Fruit fly (Drosophila melanogaster) whole organism, embryonic: ENCODE measurements around the gene DPCoAC.

Source experiments
- Atf-2 ChIP-seq: fragments of 200-800 bp; sonication (Bioruptor generic); optimal IDR thresholded peaks from 2 replicates; lab custom pipeline; 2016; ENCODE audit warnings: missing biosample characterization, missing genetic modification characterization
- Atf6 ChIP-seq: fragments of 200-800 bp; sonication (Bioruptor generic); IDR thresholded peaks from 2 replicates; pipeline ENCODE4 v1.3.6; 2022; ENCODE audit warnings: missing biosample characterization, missing genetic modification characterization
- CG10543 ChIP-seq: fragments of 200-800 bp; sonication (Bioruptor generic); optimal IDR thresholded peaks from 3 replicates; lab custom pipeline; 2017; ENCODE audit warnings: missing biosample characterization, mild to moderate bottlenecking, missing genetic modification characterization, moderate library complexity
- CG11085 ChIP-seq: fragments of 200-800 bp; sonication (Bioruptor generic); IDR thresholded peaks from 2 replicates; pipeline ENCODE4 v1.3.6; 2022; ENCODE audit warnings: missing biosample characterization, missing genetic modification characterization
- CG12155 ChIP-seq: fragments of 200-800 bp; sonication (Bioruptor generic); optimal IDR thresholded peaks from 3 replicates; lab custom pipeline; 2016; ENCODE audit warnings: missing biosample characterization, missing genetic modification characterization
- CG12236 ChIP-seq: fragments of 200-800 bp; sonication (Bioruptor generic); optimal IDR thresholded peaks from 2 replicates; lab custom pipeline; 2016; ENCODE audit warnings: missing biosample characterization, missing genetic modification characterization
- CG12659 ChIP-seq: fragments of 200-800 bp; sonication (Bioruptor generic); optimal IDR thresholded peaks from 3 replicates; lab custom pipeline; 2017; ENCODE audit warnings: mild to moderate bottlenecking, missing biosample characterization, missing genetic modification reagents, missing genetic modification characterization
- CG13296 ChIP-seq: fragments of 200-800 bp; sonication (Bioruptor generic); optimal IDR thresholded peaks from 3 replicates; lab custom pipeline; 2018; ENCODE audit warnings: missing biosample characterization, mild to moderate bottlenecking, missing genetic modification characterization
- CG14014 ChIP-seq: fragments of 200-800 bp; sonication (Bioruptor generic); IDR thresholded peaks from 2 replicates; pipeline ENCODE4 v1.3.6; 2022; ENCODE audit warnings: missing biosample characterization, missing genetic modification characterization
- CG14050 ChIP-seq: fragments of 200-800 bp; sonication (Bioruptor generic); IDR thresholded peaks from 3 replicates; pipeline ENCODE4 v1.3.6; 2022; ENCODE audit warnings: missing biosample characterization, missing genetic modification characterization
- CG15011 ChIP-seq: fragments of 200-800 bp; sonication (Bioruptor generic); optimal IDR thresholded peaks from 3 replicates; lab custom pipeline; 2018; ENCODE audit warnings: missing biosample characterization, mild to moderate bottlenecking, missing genetic modification characterization
- CG15479 ChIP-seq: fragments of 200-800 bp; sonication (Bioruptor generic); optimal IDR thresholded peaks from 3 replicates; lab custom pipeline; 2019; ENCODE audit warnings: missing biosample characterization, mild to moderate bottlenecking, missing genetic modification characterization, moderate library complexity
- CG18476 ChIP-seq: fragments of 200-800 bp; sonication (Bioruptor generic); optimal IDR thresholded peaks from 2 replicates; lab custom pipeline; 2016; ENCODE audit warnings: missing biosample characterization, mild to moderate bottlenecking, missing genetic modification characterization
- CG33557 ChIP-seq: fragments of 200-800 bp; sonication (Bioruptor generic); optimal IDR thresholded peaks from 2 replicates; lab custom pipeline; 2019; ENCODE audit warnings: missing biosample characterization, mild to moderate bottlenecking, missing genetic modification characterization, moderate library complexity
- CG34422 ChIP-seq: fragments of 200-800 bp; sonication (Bioruptor generic); IDR thresholded peaks from 3 replicates; pipeline ENCODE4 v1.3.6; 2022; ENCODE audit warnings: missing biosample characterization, missing genetic modification characterization
- CG6791 ChIP-seq: fragments of 200-800 bp; sonication (Bioruptor generic); IDR thresholded peaks from 3 replicates; pipeline ENCODE4 v1.3.6; 2022; ENCODE audit warnings: missing biosample characterization, missing genetic modification characterization; ENCODE audit not compliant: partially characterized antibody
- CG8281 ChIP-seq: fragments of 200-800 bp; sonication (Bioruptor generic); optimal IDR thresholded peaks from 2 replicates; lab custom pipeline; 2018; ENCODE audit warnings: missing biosample characterization, mild to moderate bottlenecking, missing genetic modification characterization, moderate library complexity
- CG8924 ChIP-seq: fragments of 200-800 bp; optimal IDR thresholded peaks from 3 replicates; lab custom pipeline; 2019; ENCODE audit warnings: missing biosample characterization, mild to moderate bottlenecking, missing genetic modification characterization, moderate library complexity
- CG9215 ChIP-seq: fragments of 200-800 bp; sonication (Bioruptor generic); IDR thresholded peaks from 2 replicates; pipeline ENCODE4 v1.3.6; 2022; ENCODE audit warnings: missing biosample characterization, missing genetic modification characterization
- CG9727 ChIP-seq: fragments of 200-800 bp; sonication (Bioruptor generic); optimal IDR thresholded peaks from 3 replicates; lab custom pipeline; 2017; ENCODE audit warnings: missing biosample characterization, mild to moderate bottlenecking, missing genetic modification characterization
- CG9797 ChIP-seq: fragments of 200-800 bp; sonication (Bioruptor generic); optimal IDR thresholded peaks from 3 replicates; lab custom pipeline; 2018; ENCODE audit warnings: missing biosample characterization, mild to moderate bottlenecking, missing genetic modification characterization
- CoRest ChIP-seq: fragments of 200-800 bp; sonication (Bioruptor generic); optimal IDR thresholded peaks from 3 replicates; lab custom pipeline; 2018; ENCODE audit warnings: missing biosample characterization, mild to moderate bottlenecking, missing genetic modification characterization, moderate library complexity
- Dek ChIP-seq: fragments of 200-800 bp; sonication (Bioruptor generic); optimal IDR thresholded peaks from 3 replicates; lab custom pipeline; 2019; ENCODE audit warnings: missing biosample characterization, mild to moderate bottlenecking, missing genetic modification characterization, moderate library complexity
- Dfd ChIP-seq, 2 experiments: fragments of >200 bp; optimal IDR thresholded peaks; 2 replicates each; lab custom pipeline; 2017; ENCODE audit warnings: missing biosample characterization in 2 of 2, missing genetic modification characterization in 2 of 2
- Dref ChIP-seq: fragments of 200-800 bp; sonication (Bioruptor generic); IDR thresholded peaks from 2 replicates; pipeline ENCODE4 v1.3.6; 2022; ENCODE audit warnings: missing biosample characterization, missing genetic modification characterization
- ERR ChIP-seq: fragments of 200-800 bp; sonication (Bioruptor generic); optimal IDR thresholded peaks from 2 replicates; lab custom pipeline; 2016; ENCODE audit warnings: missing biosample characterization, missing genetic modification characterization
- Fer1 ChIP-seq: fragments of 200-800 bp; sonication (Bioruptor generic); optimal IDR thresholded peaks from 2 replicates; lab custom pipeline; 2017; ENCODE audit warnings: missing biosample characterization, mild to moderate bottlenecking, missing genetic modification characterization
- Fer3 ChIP-seq: fragments of 200-800 bp; sonication (Bioruptor generic); optimal IDR thresholded peaks from 2 replicates; lab custom pipeline; 2018; ENCODE audit warnings: missing biosample characterization, mild to moderate bottlenecking, missing genetic modification characterization, moderate library complexity
- HLH54F ChIP-seq: fragments of 200-800 bp; sonication (Bioruptor generic); optimal IDR thresholded peaks from 3 replicates; lab custom pipeline; 2016; ENCODE audit warnings: missing biosample characterization, missing genetic modification characterization
- Nf-YA ChIP-seq: fragments of 200-800 bp; sonication (Bioruptor generic); IDR thresholded peaks from 2 replicates; pipeline ENCODE4 v1.3.6; 2022; ENCODE audit warnings: missing biosample characterization, missing genetic modification characterization
- Sox100B ChIP-seq: fragments of 200-800 bp; sonication (Bioruptor generic); optimal IDR thresholded peaks from 3 replicates; lab custom pipeline; 2018; ENCODE audit warnings: missing biosample characterization, mild to moderate bottlenecking, missing genetic modification characterization
- Spps ChIP-seq: fragments of 200-800 bp; sonication (Bioruptor generic); optimal IDR thresholded peaks from 2 replicates; lab custom pipeline; 2018; ENCODE audit warnings: missing biosample characterization, mild to moderate bottlenecking, missing genetic modification characterization
- Vsx1 ChIP-seq: fragments of 200-800 bp; sonication (Bioruptor generic); optimal IDR thresholded peaks from 2 replicates; lab custom pipeline; 2017; ENCODE audit warnings: missing biosample characterization, mild to moderate bottlenecking, missing genetic modification characterization, missing genetic modification reagents
- YL-1 ChIP-seq: fragments of 200-800 bp; sonication (Bioruptor generic); optimal IDR thresholded peaks from 3 replicates; lab custom pipeline; 2017; ENCODE audit warnings: missing biosample characterization, mild to moderate bottlenecking, missing genetic modification characterization
- cg ChIP-seq: fragments of 200-800 bp; sonication (Bioruptor generic); optimal IDR thresholded peaks from 3 replicates; lab custom pipeline; 2019; ENCODE audit warnings: missing biosample characterization, mild to moderate bottlenecking, missing genetic modification characterization, moderate library complexity
- chif ChIP-seq, 2 experiments: fragments of 200-800 bp; sonication (Bioruptor generic); optimal IDR thresholded peaks; 3 replicates each; lab custom pipeline; 2016; ENCODE audit warnings: missing biosample characterization in 2 of 2, missing genetic modification characterization in 2 of 2
- chm ChIP-seq: fragments of 200-800 bp; sonication (Bioruptor generic); IDR thresholded peaks from 2 replicates; pipeline ENCODE4 v1.3.6; 2022; ENCODE audit warnings: missing biosample characterization, missing genetic modification characterization
- gcm ChIP-seq: fragments of 200-800 bp; sonication (Bioruptor generic); optimal IDR thresholded peaks from 2 replicates; lab custom pipeline; 2019; ENCODE audit warnings: missing biosample characterization, mild to moderate bottlenecking, missing genetic modification characterization, moderate library complexity
- kni ChIP-seq: fragments of 200-800 bp; sonication (Bioruptor generic); optimal IDR thresholded peaks from 3 replicates; lab custom pipeline; 2017; ENCODE audit warnings: mild to moderate bottlenecking, missing biosample characterization, missing genetic modification reagents, missing genetic modification characterization
- maf-S ChIP-seq: fragments of 200-800 bp; sonication (Bioruptor generic); optimal IDR thresholded peaks from 2 replicates; lab custom pipeline; 2016; ENCODE audit warnings: missing biosample characterization, missing genetic modification characterization
- nmo ChIP-seq: fragments of 200-800 bp; sonication (Bioruptor generic); optimal IDR thresholded peaks from 2 replicates; lab custom pipeline; 2018; ENCODE audit warnings: missing biosample characterization, mild to moderate bottlenecking, missing genetic modification characterization, moderate library complexity
- onecut ChIP-seq: fragments of 200-800 bp; sonication (Bioruptor generic); IDR thresholded peaks from 2 replicates; pipeline ENCODE4 v1.3.6; 2022; ENCODE audit warnings: missing biosample characterization, missing genetic modification characterization
- psq ChIP-seq: fragments of 200-800 bp; sonication (Bioruptor generic); optimal IDR thresholded peaks from 2 replicates; lab custom pipeline; 2017; ENCODE audit warnings: missing biosample characterization, missing genetic modification characterization
- run ChIP-seq: fragments of 200-800 bp; sonication (Bioruptor generic); optimal IDR thresholded peaks from 3 replicates; lab custom pipeline; 2018; ENCODE audit warnings: missing biosample characterization, mild to moderate bottlenecking, missing genetic modification characterization
- sens-2 ChIP-seq: fragments of 200-800 bp; sonication (Bioruptor generic); IDR thresholded peaks from 2 replicates; pipeline ENCODE4 v1.3.6; 2022; ENCODE audit warnings: missing biosample characterization, missing genetic modification characterization
- seq ChIP-seq: fragments of 200-800 bp; sonication (Bioruptor generic); IDR thresholded peaks from 2 replicates; pipeline ENCODE4 v1.3.6; 2022; ENCODE audit warnings: missing biosample characterization, missing genetic modification characterization
- sima ChIP-seq: fragments of 200-800 bp; sonication (Bioruptor generic); optimal IDR thresholded peaks from 2 replicates; lab custom pipeline; 2016; ENCODE audit warnings: missing biosample characterization, missing genetic modification characterization
- so ChIP-seq: fragments of 200-800 bp; sonication (Bioruptor generic); IDR thresholded peaks from 3 replicates; pipeline ENCODE4 v1.3.6; 2022; ENCODE audit warnings: missing biosample characterization, missing genetic modification characterization

DPCoAC gene

DNA sequence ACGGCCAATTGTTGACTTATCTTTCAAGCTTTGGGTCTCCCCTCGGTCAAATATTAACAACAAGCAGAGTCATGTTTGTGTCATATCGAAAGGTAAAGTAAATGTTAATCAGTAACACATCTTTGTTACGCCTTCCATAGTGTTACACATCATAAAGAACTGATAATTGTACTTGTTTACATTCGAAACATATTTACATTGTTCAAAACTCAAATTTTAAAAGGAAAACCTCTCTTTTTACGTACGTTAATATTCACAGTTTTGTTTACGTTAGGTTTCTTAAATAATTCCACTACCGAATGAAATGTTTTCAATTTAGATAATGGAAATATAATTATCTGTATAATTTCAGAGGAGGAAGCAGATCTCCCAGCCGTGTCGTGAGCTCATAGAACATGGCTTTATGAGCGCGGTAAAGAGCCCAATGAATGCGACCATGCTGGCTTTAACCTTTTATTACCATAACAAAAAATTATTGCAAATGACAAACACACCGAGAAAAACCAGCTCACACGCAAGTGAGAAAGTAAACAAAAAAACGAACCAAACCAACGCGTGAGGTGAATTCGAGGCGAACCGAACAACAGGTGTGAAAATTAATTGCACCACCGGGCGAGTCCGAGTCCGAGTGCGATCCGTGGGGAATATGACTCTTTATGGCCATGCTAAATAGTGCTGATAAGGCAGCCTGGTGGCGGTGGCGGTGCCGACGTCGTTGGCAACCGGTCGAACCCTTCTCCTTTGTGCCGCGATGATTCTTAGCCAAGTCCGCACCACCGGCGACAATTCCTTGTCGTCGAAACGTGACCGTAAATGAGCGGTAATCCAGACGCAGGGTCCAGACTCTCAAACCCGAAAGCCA, 15.0 kb downstream of the DPCoAC start (continued):
- peak; percentile 83 for TF ChIP-seq CG15479
- TF ChIP-seq CG10543 (GFP tag; lab: Kevin White, UChicago), result peak; percentile 9
- peak; percentile 19 for TF ChIP-seq YL-1
- TF ChIP-seq Dek (tag; lab: Kevin White, UChicago), result peak; percentile 15
- no peak for TF ChIP-seq CG14050 (GFP tag; lab: Robert Waterston, UW)
- TF ChIP-seq maf-S (GFP tag; lab: Kevin White, UChicago), result peak; percentile 15
- TF ChIP-seq HLH54F (GFP tag; lab: Kevin White, UChicago), result no peak
- TF ChIP-seq sima (GFP tag; lab: Kevin White, UChicago), result no peak
- no peak for TF ChIP-seq Nf-YA (GFP tag; lab: Robert Waterston, UW)
- TF ChIP-seq CG13296 (GFP tag; lab: Kevin White, UChicago), result peak; percentile 17
- TF ChIP-seq CG12155 (GFP tag; lab: Kevin White, UChicago), result no peak
- TF ChIP-seq gcm (GFP tag; lab: Kevin White, UChicago), result peak; percentile 72
- peak; percentile 50 for TF ChIP-seq CG12659 (GFP tag; lab: Kevin White, UChicago)
- no peak for TF ChIP-seq CG9215 (GFP tag; lab: Robert Waterston, UW)
- no peak for TF ChIP-seq Dfd (GFP tag; optimal IDR thresholded peaks at IDR 0.05; lab: Kevin White, UChicago)
- no peak for TF ChIP-seq CG9797 (GFP tag; lab: Kevin White, UChicago)
- TF ChIP-seq Dref, result no peak
- no peak for TF ChIP-seq cg
- no peak for TF ChIP-seq psq (GFP tag; lab: Kevin White, UChicago)
- peak; percentile 59 for TF ChIP-seq Atf6 (GFP tag; lab: Robert Waterston, UW)
- peak; percentile 14 to 46 for TF ChIP-seq chif (GFP tag; optimal IDR thresholded peaks at IDR 0.05; lab: Kevin White, UChicago)
- TF ChIP-seq nmo (GFP tag; lab: Kevin White, UChicago), result no peak
- TF ChIP-seq CG12236 (GFP tag; lab: Kevin White, UChicago), result peak; percentile 4
- no peak for TF ChIP-seq run (tag; lab: Kevin White, UChicago)
- peak; percentile 39 for TF ChIP-seq CG8924 (tag; lab: Kevin White, UChicago)
- peak; percentile 4 for TF ChIP-seq Fer1 (GFP tag; lab: Kevin White, UChicago)
- TF ChIP-seq CG11085 (GFP tag; lab: Robert Waterston, UW), result no peak
- TF ChIP-seq CG9727 (GFP tag; lab: Kevin White, UChicago), result peak; percentile 73
- TF ChIP-seq Spps (tag; lab: Kevin White, UChicago), result peak; percentile 20
- TF ChIP-seq Sox100B (GFP tag; lab: Kevin White, UChicago), result peak; percentile 77
- peak; percentile 61; the same call in 1 of the 2 replicates for TF ChIP-seq CG14014 (GFP tag; lab: Robert Waterston, UW)
- TF ChIP-seq CG34422 (GFP tag; lab: Robert Waterston, UW), result 0 out of 3 replicates have a peak, but pooled peaks have one; percentile 24
- peak; percentile 49 for TF ChIP-seq CoRest (tag; lab: Kevin White, UChicago)
- TF ChIP-seq chm (GFP tag; lab: Robert Waterston, UW), result peak; percentile 67; the same call in 1 of the 2 replicates
- no peak for TF ChIP-seq CG6791 (GFP tag; lab: Robert Waterston, UW)
- TF ChIP-seq Fer3 (tag; lab: Kevin White, UChicago), result peak; percentile 19
- no peak; the same call in 1 of the 2 replicates for TF ChIP-seq seq (GFP tag; lab: Robert Waterston, UW)
- TF ChIP-seq CG18476, result peak; percentile 22
- peak; percentile 32; the same call in 1 of the 2 replicates for TF ChIP-seq onecut
- peak; percentile 16 for TF ChIP-seq CG8281 (tag; lab: Kevin White, UChicago)
- no peak for TF ChIP-seq ERR (GFP tag; lab: Kevin White, UChicago)
- peak; percentile 63 for TF ChIP-seq CG15011 (GFP tag; lab: Kevin White, UChicago)
- no peak for TF ChIP-seq sens-2 (GFP tag; lab: Robert Waterston, UW)
- peak; percentile 54 for TF ChIP-seq Vsx1 (GFP tag; lab: Kevin White, UChicago)
- no peak for TF ChIP-seq kni (GFP tag; lab: Kevin White, UChicago)
- TF ChIP-seq CG33557 (GFP tag; lab: Kevin White, UChicago), result peak; percentile 84
- peak; percentile 20 for TF ChIP-seq Atf-2 (GFP tag; lab: Kevin White, UChicago)
- peak; percentile 59; the same call in 1 of the 3 replicates for TF ChIP-seq so (GFP tag; lab: Robert Waterston, UW)
